Fruit fly (Drosophila melanogaster): Measurements from ENCODE around the gene CG17896.

Gene CG17896

dm6 chrX:493445-494190, at the start of gene CG17896 (continued):
- TF ChIP-seq unpg (GFP tag; optimal IDR thresholded peaks at IDR 0.05) (peak; percentile 97), Vsx1 (GFP tag; optimal IDR thresholded peaks at IDR 0.05) (peak; percentile 91), slou (GFP tag; optimal IDR thresholded peaks at IDR 0.05) (peak; percentile 97), CG3407 (GFP tag; optimal IDR thresholded peaks at IDR 0.05) (peak; percentile 87), CG14441 (GFP tag; IDR thresholded peaks at IDR 0.05) (peak; percentile 99), CG31365 (tag; optimal IDR thresholded peaks at IDR 0.05) (peak; percentile 91), twi (tag; optimal IDR thresholded peaks at IDR 0.05) (peak; percentile 89), Spps (tag; optimal IDR thresholded peaks at IDR 0.05) (peak; percentile 74), phol (tag; optimal IDR thresholded peaks at IDR 0.05) (peak; percentile 93), Side (GFP tag; optimal IDR thresholded peaks at IDR 0.05) (peak; percentile 98), CG6272 (GFP tag; IDR thresholded peaks at IDR 0.05) (peak; percentile 96), fru (optimal IDR thresholded peaks at IDR 0.05) (no peak), fd64A (GFP tag; optimal IDR thresholded peaks at IDR 0.05) (peak; percentile 89), pnt (GFP tag; optimal IDR thresholded peaks at IDR 0.05) (peak; percentile 98), cas (GFP tag; IDR thresholded peaks at IDR 0.05) (peak; percentile 98), slbo (GFP tag; IDR thresholded peaks at IDR 0.05) (peak; percentile 100), p53 (GFP tag; optimal IDR thresholded peaks at IDR 0.05) (peak; percentile 94), CG1792 (GFP tag; optimal IDR thresholded peaks at IDR 0.05) (peak; percentile 98), NK7.1 (GFP tag; optimal IDR thresholded peaks at IDR 0.05) (peak; percentile 97), tll (GFP tag; optimal IDR thresholded peaks at IDR 0.05) (no peak), sim (GFP tag; IDR thresholded peaks at IDR 0.05) (peak; percentile 82), CG34376 (GFP tag; optimal IDR thresholded peaks at IDR 0.05) (peak; percentile 91), cad (GFP tag; optimal IDR thresholded peaks at IDR 0.05) (no peak), ssp (GFP tag; IDR thresholded peaks at IDR 0.05) (peak; percentile 92), CG12071 (GFP tag; optimal IDR thresholded peaks at IDR 0.05) (peak; percentile 98), trem (tag; optimal IDR thresholded peaks at IDR 0.05) (peak; percentile 72), psq (GFP tag; optimal IDR thresholded peaks at IDR 0.05) (peak; percentile 84), gt (GFP tag; IDR thresholded peaks at IDR 0.05) (peak; percentile 79; the same call in 1 of the 2 replicates), Oaz (GFP tag; IDR thresholded peaks at IDR 0.05) (peak; percentile 96), CkIIα-i1 (GFP tag; IDR thresholded peaks at IDR 0.05) (peak; percentile 93), CG1529 (GFP tag; optimal IDR thresholded peaks at IDR 0.05) (peak; percentile 89), CG4617 (GFP tag; optimal IDR thresholded peaks at IDR 0.05; ENCODE audit: borderline replicate concordance) (peak; percentile 93), CG12744 (GFP tag; optimal IDR thresholded peaks at IDR 0.05) (peak; percentile 97), HLH3B (GFP tag; IDR thresholded peaks at IDR 0.05) (peak; percentile 97), HmgD (GFP tag; optimal IDR thresholded peaks at IDR 0.05) (peak; percentile 98), Dll (GFP tag; IDR thresholded peaks at IDR 0.05; ENCODE audit: partially characterized antibody) (no peak), Nf-YB (GFP tag; optimal IDR thresholded peaks at IDR 0.05) (peak; percentile 80), ken (GFP tag; IDR thresholded peaks at IDR 0.05) (peak; percentile 96), Stat92E (GFP tag; optimal IDR thresholded peaks at IDR 0.05) (peak in 1 of 3 experiments; percentile 13), hkb (optimal IDR thresholded peaks at IDR 0.05) (no peak), hkb (GFP tag; IDR thresholded peaks at IDR 0.05) (peak; percentile 97), CG12942 (GFP tag; optimal IDR thresholded peaks at IDR 0.05) (peak; percentile 97), Oli (tag; optimal IDR thresholded peaks at IDR 0.05) (peak; percentile 97), CG10565 (GFP tag; optimal IDR thresholded peaks at IDR 0.05) (peak; percentile 81), pita (GFP tag; optimal IDR thresholded peaks at IDR 0.05) (no peak), wek (GFP tag; optimal IDR thresholded peaks at IDR 0.05) (peak; percentile 84), Hr51 (GFP tag; optimal IDR thresholded peaks at IDR 0.05) (peak; percentile 96 to 98), Blimp-1 (GFP tag; optimal IDR thresholded peaks at IDR 0.05) (peak; percentile 92), pros (GFP tag; optimal IDR thresholded peaks at IDR 0.05) (peak; percentile 9), CG12155 (GFP tag; optimal IDR thresholded peaks at IDR 0.05) (peak; percentile 98)

Data from whole organism, embryonic.